Fruit fly (Drosophila melanogaster): ENCODE results near the gene CG34452.

The CG34452 gene

DNA sequence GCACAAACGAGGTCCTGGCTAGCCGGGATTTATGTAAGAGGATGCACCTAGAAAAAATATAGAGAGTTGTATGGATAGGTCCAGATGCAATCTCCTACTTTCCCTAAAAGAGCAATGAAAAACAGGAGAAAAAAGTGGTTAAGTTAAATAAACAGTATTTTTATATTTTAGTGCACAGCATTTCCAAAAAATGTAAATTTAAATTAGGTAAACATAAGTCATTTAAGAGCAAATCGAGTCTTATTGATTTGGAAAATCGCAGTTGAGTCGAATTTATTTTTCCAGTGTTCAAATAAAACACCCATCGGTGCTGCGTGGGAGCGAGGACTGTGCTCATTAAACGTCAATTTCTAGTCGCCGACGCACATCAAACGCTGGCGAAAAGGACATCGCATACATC lies 22.0 kb downstream of the CG34452 start:
- peak; percentile 84 for TF ChIP-seq zen (tag; optimal IDR thresholded peaks at IDR 0.05)
- TF ChIP-seq CG6272 (GFP tag; IDR thresholded peaks at IDR 0.05), result no peak
- TF ChIP-seq Jarid2 (GFP tag; optimal IDR thresholded peaks at IDR 0.05), result no peak
- TF ChIP-seq CG4404 (GFP tag; IDR thresholded peaks at IDR 0.05), result peak; percentile 55
- TF ChIP-seq tll (GFP tag; optimal IDR thresholded peaks at IDR 0.05), result no peak
- no peak for TF ChIP-seq Dad (GFP tag; optimal IDR thresholded peaks at IDR 0.05)
- no peak for TF ChIP-seq Bteb2 (GFP tag; optimal IDR thresholded peaks at IDR 0.05)
- peak; percentile 65 for TF ChIP-seq zf30C (GFP tag; optimal IDR thresholded peaks at IDR 0.05)
- TF ChIP-seq CG11085 (GFP tag; IDR thresholded peaks at IDR 0.05), result no peak
- no peak for TF ChIP-seq danr (GFP tag; IDR thresholded peaks at IDR 0.05)
- peak; percentile 30 for TF ChIP-seq sens (GFP tag)
- TF ChIP-seq Antp (GFP tag; optimal IDR thresholded peaks at IDR 0.05), result no peak
- no peak for TF ChIP-seq kay (GFP tag; optimal IDR thresholded peaks at IDR 0.05)
- no peak for TF ChIP-seq tap (tag; optimal IDR thresholded peaks at IDR 0.05)
- TF ChIP-seq ac (GFP tag; optimal IDR thresholded peaks at IDR 0.05), result peak; percentile 19
- TF ChIP-seq CG4617 (GFP tag; optimal IDR thresholded peaks at IDR 0.05; ENCODE audit: borderline replicate concordance), result no peak
- TF ChIP-seq CG3995 (GFP tag; optimal IDR thresholded peaks at IDR 0.05), result no peak
- TF ChIP-seq CG18262 (tag; optimal IDR thresholded peaks at IDR 0.05), result no peak
- 0 out of 2 replicates have a peak, but pooled peaks have one; percentile 5 for TF ChIP-seq ara (GFP tag; IDR thresholded peaks at IDR 0.05)
- TF ChIP-seq dmrt11E (tag; optimal IDR thresholded peaks at IDR 0.05), result no peak
- no peak for TF ChIP-seq CG4282 (GFP tag; optimal IDR thresholded peaks at IDR 0.05)
- peak; percentile 5 for TF ChIP-seq CG10979 (tag; optimal IDR thresholded peaks at IDR 0.05)

dm6 chr3L:15664199-15664794 lies 23.4 kb downstream of the CG34452 start:
- TF ChIP-seq so (GFP tag; IDR thresholded peaks at IDR 0.05), result no peak
- TF ChIP-seq B-H1 (GFP tag; IDR thresholded peaks at IDR 0.05), result no peak
- 0 out of 2 replicates have a peak, but pooled peaks have one; percentile 15 for TF ChIP-seq Rx (GFP tag; IDR thresholded peaks at IDR 0.05)
- TF ChIP-seq CG8924 (tag; optimal IDR thresholded peaks at IDR 0.05), result no peak
- no peak for TF ChIP-seq gem (tag; optimal IDR thresholded peaks at IDR 0.05)
- no peak for TF ChIP-seq lbe (GFP tag; optimal IDR thresholded peaks at IDR 0.05)
- TF ChIP-seq en (GFP tag; optimal IDR thresholded peaks at IDR 0.05), result no peak
- no peak for TF ChIP-seq az2 (GFP tag; optimal IDR thresholded peaks at IDR 0.05)
- TF ChIP-seq cwo (GFP tag; optimal IDR thresholded peaks at IDR 0.05), result no peak
- TF ChIP-seq CG6791 (GFP tag; IDR thresholded peaks at IDR 0.05; ENCODE audit: partially characterized antibody), result 0 out of 3 replicates have a peak, but pooled peaks have one; percentile 22
- TF ChIP-seq esg (GFP tag; conservative IDR thresholded peaks at IDR 0.05), result no peak
- TF ChIP-seq tap (tag; optimal IDR thresholded peaks at IDR 0.05), result no peak
- no peak for TF ChIP-seq CG2889 (GFP tag; IDR thresholded peaks at IDR 0.05)
- no peak for TF ChIP-seq CG11093 (GFP tag; IDR thresholded peaks at IDR 0.05)
- no peak for TF ChIP-seq ci (GFP tag; IDR thresholded peaks at IDR 0.05)
- no peak for TF ChIP-seq Mes4 (GFP tag; optimal IDR thresholded peaks at IDR 0.05)
- TF ChIP-seq CG10267 (tag; optimal IDR thresholded peaks at IDR 0.05), result no peak
- TF ChIP-seq sd (tag; optimal IDR thresholded peaks at IDR 0.05), result peak; percentile 53
- no peak for TF ChIP-seq CG4854 (GFP tag; optimal IDR thresholded peaks at IDR 0.05)
- peak; percentile 99 for TF ChIP-seq nerfin-1 (tag; optimal IDR thresholded peaks at IDR 0.05)
- peak; percentile 10 for TF ChIP-seq nmo (GFP tag; optimal IDR thresholded peaks at IDR 0.05)
- peak; percentile 71 for TF ChIP-seq gsb-n (tag; optimal IDR thresholded peaks at IDR 0.05)
- no peak for TF ChIP-seq Nf-YC (tag; optimal IDR thresholded peaks at IDR 0.05)
